Worm (Caenorhabditis elegans) whole organism, young adult: Measurements from ENCODE around the gene R07G3.7.

Experiments
- B0035.1 ChIP-seq: sonication (generic microtip); optimal IDR thresholded peaks from 2 replicates; lab custom pipeline; 2016; ENCODE audit warnings: missing genetic modification characterization, mild to moderate bottlenecking, missing compliant biosample characterization, missing genotype, missing genetic modification reagents
- F22D6.2 ChIP-seq: sonication (generic microtip); optimal IDR thresholded peaks from 2 replicates; lab custom pipeline; 2016; ENCODE audit warnings: mild to moderate bottlenecking, missing genetic modification characterization, missing compliant biosample characterization
- F52B5.7 ChIP-seq: sonication (generic microtip); optimal IDR thresholded peaks from 2 replicates; lab custom pipeline; 2016; ENCODE audit warnings: mild to moderate bottlenecking, missing genetic modification characterization, missing compliant biosample characterization
- dpl-1 ChIP-seq: fragments of 150-350 bp; optimal IDR thresholded peaks from 2 replicates; lab custom pipeline; 2014; ENCODE audit warnings: missing biosample characterization, missing genetic modification reagents, missing genetic modification characterization
- egl-18 ChIP-seq: fragments of 200-800 bp; sonication (Bioruptor generic); IDR thresholded peaks from 2 replicates; pipeline ENCODE4 v1.3.6; 2022; ENCODE audit warnings: missing genetic modification reagents, missing genetic modification characterization, missing compliant biosample characterization
- hmg-1.2 ChIP-seq: fragments of 200-800 bp; sonication (Bioruptor generic); IDR thresholded peaks from 2 replicates; pipeline ENCODE4 v1.3.6; 2022; ENCODE audit warnings: missing genetic modification reagents, missing genetic modification characterization, missing compliant biosample characterization
- lag-1 ChIP-seq: fragments of 200-800 bp; sonication (Bioruptor generic); IDR thresholded peaks from 2 replicates; pipeline ENCODE4 v1.3.6; 2022; ENCODE audit warnings: missing genetic modification reagents, missing genetic modification characterization, missing compliant biosample characterization
- lir-1 ChIP-seq: fragments of 200-800 bp; sonication (Bioruptor generic); conservative IDR thresholded peaks from 2 replicates; pipeline ENCODE4 v1.3.6; 2022; ENCODE audit warnings: missing genetic modification reagents, missing genetic modification characterization, missing compliant biosample characterization
- nhr-90 ChIP-seq: sonication (generic microtip); optimal IDR thresholded peaks from 2 replicates; lab custom pipeline; 2016; ENCODE audit warnings: missing genotype, mild to moderate bottlenecking, missing genetic modification characterization, missing compliant biosample characterization
- snpc-4 ChIP-seq, 5 experiments: fragments of 150-350 bp in 1 of 5; sonication (generic microtip) in 4 of 5; optimal IDR thresholded peaks; 2 replicates each; lab custom pipeline; 2014 to 2018; ENCODE audit warnings: missing genetic modification characterization in 5 of 5, missing biosample characterization in 3 of 5, antibody characterized with exemption in 2 of 5, mild to moderate bottlenecking in 2 of 5, missing compliant biosample characterization in 2 of 5, missing genotype in 2 of 5, moderate library complexity in 2 of 5, missing genetic modification reagents in 1 of 5
- ztf-28 ChIP-seq: fragments of 200-800 bp; sonication (Bioruptor generic); IDR thresholded peaks from 2 replicates; pipeline ENCODE4 v1.3.6; 2022; ENCODE audit warnings: missing genetic modification reagents, missing genetic modification characterization, missing compliant biosample characterization

DNA sequence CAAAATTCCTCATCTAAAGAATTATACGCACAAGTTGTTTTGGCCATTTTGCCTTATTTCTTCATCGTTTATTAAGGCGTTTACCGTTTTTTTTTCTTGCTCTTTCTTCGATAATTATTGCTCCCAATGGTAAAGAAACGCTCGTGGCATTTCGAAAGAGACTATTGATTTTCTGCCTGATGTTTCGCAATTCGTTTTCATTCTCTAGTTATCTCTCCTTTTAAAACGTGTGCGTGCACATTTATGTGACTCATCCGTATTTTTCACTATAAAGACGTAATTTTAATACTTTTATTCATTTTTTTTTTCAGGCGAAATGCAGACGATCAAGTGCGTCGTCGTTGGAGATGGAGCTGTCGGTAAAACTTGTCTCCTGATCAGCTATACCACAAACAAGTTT is 2.6 kb upstream of the R07G3.7 start, which contains the start of gene cdc-42:
- TF ChIP-seq dpl-1 (GFP tag; lab: Kevin White, UChicago) (no peak), snpc-4 (GFP tag; optimal IDR thresholded peaks at IDR 0.05; lab: Kevin White, UChicago) (no peak), snpc-4 (tag; optimal IDR thresholded peaks at IDR 0.05; lab: Kevin White, UChicago) (no peak), lag-1 (GFP tag; lab: Robert Waterston, UW) (no peak), F52B5.7 (tag; lab: Kevin White, UChicago) (no peak), hmg-1.2 (GFP tag; lab: Robert Waterston, UW) (no peak), B0035.1 (tag; lab: Kevin White, UChicago) (no peak), F22D6.2 (tag; lab: Kevin White, UChicago) (no peak), egl-18 (GFP tag; lab: Robert Waterston, UW) (no peak), ztf-28 (GFP tag; lab: Robert Waterston, UW) (no peak), lir-1 (GFP tag; lab: Robert Waterston, UW) (no peak), nhr-90 (no peak)
